Worm (Caenorhabditis elegans) whole organism, L3 larva: Measurements from ENCODE around the gene T24C4.2.
A peak's percentile ranks its signal among the peaks of the same experiment; 100 is the strongest.

ENCODE experiments used
- ceh-9 ChIP-seq: sonication (generic microtip); optimal IDR thresholded peaks from 2 replicates; lab custom pipeline; 2018; ENCODE audit warnings: missing biosample characterization, missing genetic modification characterization
- egl-5 ChIP-seq: fragments of 150-350 bp; optimal IDR thresholded peaks from 2 replicates; lab custom pipeline; 2017; ENCODE audit warnings: missing biosample characterization, missing genetic modification reagents, missing genetic modification characterization, inconsistent platforms
- fkh-10 ChIP-seq: sonication (generic microtip); optimal IDR thresholded peaks from 2 replicates; lab custom pipeline; 2017; ENCODE audit warnings: missing biosample characterization, missing genetic modification reagents, missing genetic modification characterization
- nfya-1 ChIP-seq: sonication (generic microtip); optimal IDR thresholded peaks from 2 replicates; lab custom pipeline; 2017; ENCODE audit warnings: missing genetic modification characterization, mild to moderate bottlenecking, missing compliant biosample characterization, antibody characterized with exemption, moderate library complexity; ENCODE audit not compliant: insufficient read depth
- nhr-25 ChIP-seq: sonication (generic microtip); optimal IDR thresholded peaks from 2 replicates; lab custom pipeline; 2017; ENCODE audit warnings: missing biosample characterization, missing genetic modification characterization
- pqm-1 ChIP-seq: fragments of 150-350 bp; optimal IDR thresholded peaks from 2 replicates; lab custom pipeline; 2017; ENCODE audit warnings: missing biosample characterization, missing genetic modification characterization, inconsistent platforms
- snpc-4 ChIP-seq: fragments of 150-350 bp; optimal IDR thresholded peaks from 2 replicates; lab custom pipeline; 2014; ENCODE audit warnings: missing biosample characterization, missing genetic modification characterization

T24C4.2 gene

ce11 chrIII:822546-823272, 47.1 kb downstream of the T24C4.2 start, which contains the start of gene clec-149:
Gene clec-149 (plus strand): TSS chrIII:823222.
- TF ChIP-seq egl-5 (peak; percentile 84), nfya-1 (tag; lab: Kevin White, UChicago) (peak; percentile 14), nhr-25 (tag; lab: Kevin White, UChicago) (no peak), pqm-1 (tag; lab: Kevin White, UChicago) (no peak), ceh-9 (tag; lab: Kevin White, UChicago) (no peak)
- TF ChIP-seq, all 47 proteins: peak for 2

DNA sequence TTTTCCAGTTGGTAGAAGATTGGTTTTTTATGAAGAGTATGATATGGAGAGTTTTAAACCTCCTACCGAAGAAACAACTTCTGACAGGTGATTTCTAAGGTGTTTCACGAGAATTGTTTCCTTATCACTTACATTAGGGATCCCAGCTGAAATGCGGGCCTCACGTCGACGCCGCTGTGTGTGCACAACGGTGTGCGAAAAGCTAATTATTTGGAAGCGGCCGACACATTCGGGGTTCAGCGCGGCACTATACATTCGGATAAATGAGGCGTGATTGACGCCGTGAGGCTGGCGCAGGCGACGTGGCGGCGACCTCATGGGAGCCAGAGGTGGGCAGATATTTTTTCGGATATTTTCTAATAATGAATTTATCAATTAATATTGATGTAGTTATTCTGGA, 50.5 kb downstream of the T24C4.2 start:
- peak; percentile 38 for TF ChIP-seq snpc-4
- no peak for TF ChIP-seq fkh-10 (GFP tag; lab: Kevin White, UChicago)
